Worm (Caenorhabditis elegans) whole organism, mixed stage, embryonic: ENCODE measurements around the gene F08D12.3.

ENCODE experiments used
- M03D4.4 ChIP-seq: sonication (generic microtip); optimal IDR thresholded peaks from 2 replicates; lab custom pipeline; 2017; ENCODE audit warnings: mild to moderate bottlenecking, missing genetic modification characterization, missing compliant biosample characterization
- blmp-1 ChIP-seq: fragments of 150-350 bp; optimal IDR thresholded peaks from 2 replicates; lab custom pipeline; 2014; ENCODE audit warnings: missing biosample characterization, missing genetic modification characterization
- elt-1 ChIP-seq: sonication (generic microtip); optimal IDR thresholded peaks from 2 replicates; lab custom pipeline; 2017; ENCODE audit warnings: missing genetic modification characterization, mild to moderate bottlenecking, missing compliant biosample characterization, antibody characterized with exemption, moderate library complexity, borderline replicate concordance; ENCODE audit not compliant: insufficient read depth
- mab-5 ChIP-seq: fragments of 150-350 bp; optimal IDR thresholded peaks from 2 replicates; lab custom pipeline; 2014; ENCODE audit warnings: missing biosample characterization, missing genetic modification characterization
- sptf-1 ChIP-seq: sonication (generic microtip); optimal IDR thresholded peaks from 2 replicates; lab custom pipeline; 2017; ENCODE audit warnings: mild to moderate bottlenecking, missing genetic modification characterization, moderate library complexity, missing compliant biosample characterization
- tbx-8 ChIP-seq: fragments of 200-800 bp; sonication (Bioruptor generic); optimal IDR thresholded peaks from 2 replicates; lab custom pipeline; 2018; ENCODE audit warnings: mild to moderate bottlenecking, missing genetic modification characterization, moderate library complexity, missing compliant biosample characterization
- unc-39 ChIP-seq: fragments of 150-350 bp; optimal IDR thresholded peaks from 2 replicates; lab custom pipeline; 2014; ENCODE audit warnings: missing biosample characterization, missing genetic modification characterization
- unc-62 ChIP-seq: fragments of 150-350 bp; optimal IDR thresholded peaks from 2 replicates; lab custom pipeline; 2014; ENCODE audit warnings: missing biosample characterization, missing genetic modification reagents, missing genetic modification characterization

DNA sequence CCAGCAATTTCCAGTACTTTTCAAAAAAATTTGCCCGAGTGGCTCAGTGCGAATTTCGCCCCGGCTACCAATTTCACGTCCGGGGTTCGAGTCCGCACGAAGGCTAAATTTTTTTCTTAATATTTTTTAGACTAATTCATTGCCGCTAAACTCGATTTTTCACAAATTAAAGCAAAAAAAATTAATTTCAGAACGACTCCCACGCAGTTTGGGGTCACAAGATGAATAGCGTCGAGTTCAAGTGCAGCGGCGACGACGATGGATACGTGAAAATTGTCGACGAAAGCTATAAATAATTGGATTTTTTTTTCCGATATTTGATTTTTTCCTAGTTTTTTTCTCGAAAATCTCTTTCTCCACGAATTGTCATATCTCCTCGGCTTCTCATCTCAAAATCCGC, 28.1 kb upstream of the F08D12.3 start:
- TF ChIP-seq mab-5 (no peak), unc-39 (tag; lab: Kevin White, UChicago) (no peak), sptf-1 (tag; lab: Kevin White, UChicago) (no peak), unc-62 (GFP tag; lab: Kevin White, UChicago) (no peak), M03D4.4 (no peak), blmp-1 (tag; lab: Kevin White, UChicago) (no peak), tbx-8 (no peak), elt-1 (tag; lab: Kevin White, UChicago) (no peak)
